Worm (Caenorhabditis elegans) whole organism, L2 larva: Measurements from ENCODE around the gene Y57A10A.13.

Experiments used
- C34F6.9 ChIP-seq: fragments of 150-350 bp; optimal IDR thresholded peaks from 2 replicates; lab custom pipeline; 2014; ENCODE audit warnings: missing biosample characterization, missing genetic modification characterization
- F13H6.1 ChIP-seq: sonication (generic microtip); optimal IDR thresholded peaks from 2 replicates; lab custom pipeline; 2016; ENCODE audit warnings: missing genetic modification characterization, missing compliant biosample characterization
- R02D3.7 ChIP-seq: fragments of 150-350 bp; optimal IDR thresholded peaks from 2 replicates; lab custom pipeline; 2014; ENCODE audit warnings: missing biosample characterization, missing genetic modification characterization
- Y55F3AM.14 ChIP-seq: fragments of 200-800 bp; sonication (Bioruptor generic); optimal IDR thresholded peaks from 2 replicates; lab custom pipeline; 2018; ENCODE audit warnings: mild to moderate bottlenecking, missing genetic modification characterization, missing compliant biosample characterization
- ZK546.5 ChIP-seq: sonication (generic microtip); optimal IDR thresholded peaks from 2 replicates; lab custom pipeline; 2017; ENCODE audit warnings: missing biosample characterization, missing genetic modification characterization
- alr-1 ChIP-seq: fragments of 150-350 bp; optimal IDR thresholded peaks from 2 replicates; lab custom pipeline; 2014; ENCODE audit warnings: missing biosample characterization, missing genetic modification characterization
- aly-2 ChIP-seq: fragments of 150-350 bp; optimal IDR thresholded peaks from 2 replicates; lab custom pipeline; 2014; ENCODE audit warnings: missing biosample characterization, missing genetic modification characterization
- ama-1 ChIP-seq: fragments of 150-350 bp; optimal IDR thresholded peaks from 2 replicates; lab custom pipeline; 2018; ENCODE audit warnings: inconsistent platforms
- blmp-1 ChIP-seq: sonication (generic microtip); optimal IDR thresholded peaks from 2 replicates; lab custom pipeline; 2017; ENCODE audit warnings: missing genetic modification characterization, mild to moderate bottlenecking, missing compliant biosample characterization, antibody characterized with exemption, moderate library complexity; ENCODE audit not compliant: insufficient read depth
- ceh-16 ChIP-seq: fragments of 150-350 bp; optimal IDR thresholded peaks from 2 replicates; lab custom pipeline; 2014; ENCODE audit warnings: missing biosample characterization, missing genetic modification characterization
- ceh-82 ChIP-seq: fragments of 150-350 bp; optimal IDR thresholded peaks from 2 replicates; lab custom pipeline; 2014; ENCODE audit warnings: missing biosample characterization, missing genetic modification characterization
- crh-2 ChIP-seq: sonication (generic microtip); optimal IDR thresholded peaks from 2 replicates; lab custom pipeline; 2017; ENCODE audit warnings: missing biosample characterization, missing genetic modification characterization
- dmd-4 ChIP-seq: sonication (generic microtip); optimal IDR thresholded peaks from 2 replicates; lab custom pipeline; 2017; ENCODE audit warnings: missing biosample characterization, missing genetic modification characterization
- elt-1 ChIP-seq: fragments of 150-350 bp; optimal IDR thresholded peaks from 2 replicates; lab custom pipeline; 2014; ENCODE audit warnings: missing biosample characterization, missing genetic modification characterization
- elt-3 ChIP-seq: sonication (generic microtip); optimal IDR thresholded peaks from 2 replicates; lab custom pipeline; 2017; ENCODE audit warnings: missing biosample characterization, missing genetic modification characterization
- fos-1 ChIP-seq: fragments of 150-350 bp; optimal IDR thresholded peaks from 2 replicates; lab custom pipeline; 2014; ENCODE audit warnings: missing biosample characterization, missing genetic modification characterization
- gmeb-1 ChIP-seq: fragments of 150-350 bp; optimal IDR thresholded peaks from 2 replicates; lab custom pipeline; 2014; ENCODE audit warnings: missing biosample characterization, missing genetic modification characterization
- lin-11 ChIP-seq: fragments of 150-350 bp; sonication (generic microtip); optimal IDR thresholded peaks from 2 replicates; lab custom pipeline; 2014; ENCODE audit warnings: missing biosample characterization, missing genetic modification characterization, inconsistent platforms, mixed read lengths
- lin-13 ChIP-seq: fragments of 150-350 bp; optimal IDR thresholded peaks from 2 replicates; lab custom pipeline; 2014; ENCODE audit warnings: missing biosample characterization, missing genetic modification reagents, missing genetic modification characterization
- lsy-2 ChIP-seq, 2 experiments: fragments of 150-350 bp in 1 of 2; sonication (generic microtip) in 1 of 2; optimal IDR thresholded peaks; 2 replicates each; lab custom pipeline; 2014 to 2017; ENCODE audit warnings: missing biosample characterization in 2 of 2, missing genetic modification characterization in 2 of 2
- mab-5 ChIP-seq: fragments of 150-350 bp; optimal IDR thresholded peaks from 2 replicates; lab custom pipeline; 2014; ENCODE audit warnings: missing biosample characterization, missing genetic modification characterization
- mbf-1 ChIP-seq: sonication (generic microtip); optimal IDR thresholded peaks from 2 replicates; lab custom pipeline; 2017; ENCODE audit warnings: missing biosample characterization, missing genetic modification characterization
- mdl-1 ChIP-seq, 2 experiments: fragments of 150-350 bp in 1 of 2; sonication (generic microtip) in 1 of 2; optimal IDR thresholded peaks; 2 replicates each; lab custom pipeline; 2017; ENCODE audit warnings: missing biosample characterization in 2 of 2, missing genetic modification characterization in 2 of 2
- nhr-12 ChIP-seq: fragments of 150-350 bp; optimal IDR thresholded peaks from 2 replicates; lab custom pipeline; 2014; ENCODE audit warnings: missing biosample characterization, missing genetic modification characterization
- nhr-129 ChIP-seq: fragments of 150-350 bp; optimal IDR thresholded peaks from 2 replicates; lab custom pipeline; 2014; ENCODE audit warnings: missing biosample characterization, missing genetic modification characterization
- nhr-21 ChIP-seq: fragments of 150-350 bp; optimal IDR thresholded peaks from 2 replicates; lab custom pipeline; 2014; ENCODE audit warnings: missing biosample characterization, missing genetic modification characterization
- nhr-23 ChIP-seq: fragments of 150-350 bp; optimal IDR thresholded peaks from 2 replicates; lab custom pipeline; 2014; ENCODE audit warnings: missing biosample characterization, missing genetic modification reagents, missing genetic modification characterization
- nhr-237 ChIP-seq: fragments of 150-350 bp; optimal IDR thresholded peaks from 2 replicates; lab custom pipeline; 2014; ENCODE audit warnings: missing biosample characterization, missing genetic modification characterization
- nhr-6 ChIP-seq: fragments of 150-350 bp; optimal IDR thresholded peaks from 2 replicates; lab custom pipeline; 2014; ENCODE audit warnings: missing biosample characterization, missing genetic modification characterization
- nhr-77 ChIP-seq: fragments of 150-350 bp; optimal IDR thresholded peaks from 2 replicates; lab custom pipeline; 2014; ENCODE audit warnings: missing biosample characterization, missing genetic modification characterization
- peb-1 ChIP-seq: fragments of 150-350 bp; optimal IDR thresholded peaks from 2 replicates; lab custom pipeline; 2014; ENCODE audit warnings: missing biosample characterization, missing genetic modification characterization
- sem-4 ChIP-seq: fragments of 150-350 bp; optimal IDR thresholded peaks from 2 replicates; lab custom pipeline; 2014; ENCODE audit warnings: missing biosample characterization, missing genetic modification reagents, missing genetic modification characterization
- skn-1 ChIP-seq: sonication (generic microtip); optimal IDR thresholded peaks from 2 replicates; lab custom pipeline; 2017; ENCODE audit warnings: missing biosample characterization, missing genetic modification characterization
- sma-3 ChIP-seq: sonication (generic microtip); optimal IDR thresholded peaks from 2 replicates; lab custom pipeline; 2016; ENCODE audit warnings: missing genetic modification reagents, missing genetic modification characterization, missing compliant biosample characterization
- sma-9 ChIP-seq, 2 experiments: fragments of 150-350 bp in 1 of 2; sonication (generic microtip) in 1 of 2; optimal IDR thresholded peaks; 2 replicates each; lab custom pipeline; 2014 to 2016; ENCODE audit warnings: missing genetic modification characterization in 2 of 2, mild to moderate bottlenecking in 1 of 2, missing biosample characterization in 1 of 2, missing compliant biosample characterization in 1 of 2, missing genetic modification reagents in 1 of 2, moderate library complexity in 1 of 2
- snpc-4 ChIP-seq: fragments of 150-350 bp; optimal IDR thresholded peaks from 2 replicates; lab custom pipeline; 2014; ENCODE audit warnings: missing biosample characterization, missing genetic modification characterization
- unc-39 ChIP-seq: fragments of 150-350 bp; optimal IDR thresholded peaks from 2 replicates; lab custom pipeline; 2014; ENCODE audit warnings: missing biosample characterization, missing genetic modification characterization
- unc-55 ChIP-seq: fragments of 150-350 bp; sonication (generic microtip); optimal IDR thresholded peaks from 3 replicates; lab custom pipeline; 2014; ENCODE audit warnings: missing biosample characterization, missing genetic modification reagents, missing genetic modification characterization
- zag-1 ChIP-seq: fragments of 150-350 bp; optimal IDR thresholded peaks from 2 replicates; lab custom pipeline; 2014; ENCODE audit warnings: missing biosample characterization, missing genetic modification characterization
- ztf-11 ChIP-seq: sonication (generic microtip); optimal IDR thresholded peaks from 2 replicates; lab custom pipeline; 2017; ENCODE audit warnings: missing biosample characterization, missing genetic modification characterization
- ztf-4 ChIP-seq: fragments of 150-350 bp; optimal IDR thresholded peaks from 2 replicates; lab custom pipeline; 2014; ENCODE audit warnings: missing biosample characterization, missing genetic modification characterization

Gene Y57A10A.13

ce11 chrII:12184857-12185256, at the start of gene Y57A10A.13:
Y57A10A.13 (minus strand) TSS chrII:12184902.
- TF ChIP-seq ztf-4 (tag; lab: Kevin White, UChicago) (no peak), ama-1 (lab: Kevin White, UChicago) (no peak), lsy-2 (tag; optimal IDR thresholded peaks at IDR 0.05; lab: Kevin White, UChicago) (peak in 1 of 2 experiments; percentile 26), blmp-1 (tag; lab: Kevin White, UChicago) (no peak), dmd-4 (tag; lab: Kevin White, UChicago) (no peak), gmeb-1 (tag; lab: Kevin White, UChicago) (peak; percentile 47), ceh-82 (tag; lab: Kevin White, UChicago) (no peak), unc-55 (GFP tag; lab: Kevin White, UChicago) (peak; percentile 42)

ce11 chrII:12228005-12228404, 43.3 kb upstream of the Y57A10A.13 start, which contains the start of gene sinh-1:
sinh-1 (plus strand) TSS chrII:12228305.
- TF ChIP-seq sma-3 (GFP tag; lab: Kevin White, UChicago) (no peak), sma-9 (GFP tag; optimal IDR thresholded peaks at IDR 0.05; lab: Kevin White, UChicago) (no peak), sma-9 (tag; optimal IDR thresholded peaks at IDR 0.05; lab: Kevin White, UChicago) (no peak), ZK546.5 (tag; lab: Kevin White, UChicago) (no peak), nhr-77 (tag; lab: Kevin White, UChicago) (no peak)

- no peak for TF ChIP-seq sem-4 (tag; lab: Kevin White, UChicago)
Measured at ce11 chrII:12226192-12226591, 41.5 kb upstream of the Y57A10A.13 start.

- peak; percentile 44 for TF ChIP-seq C34F6.9 (tag; lab: Kevin White, UChicago)
- no peak for TF ChIP-seq ztf-11 (tag; lab: Kevin White, UChicago)
- TF ChIP-seq fos-1 (tag; lab: Kevin White, UChicago): peak; percentile 18
- TF ChIP-seq lsy-2 (tag; optimal IDR thresholded peaks at IDR 0.05; lab: Kevin White, UChicago): peak in 1 of 2 experiments; percentile 55
- peak; percentile 65 for TF ChIP-seq unc-55 (GFP tag; lab: Kevin White, UChicago)
- TF ChIP-seq gmeb-1 (tag; lab: Kevin White, UChicago): no peak
- no peak for TF ChIP-seq lin-13 (GFP tag; lab: Kevin White, UChicago)
- peak; percentile 23 for TF ChIP-seq nhr-129 (tag; lab: Kevin White, UChicago)
Measured at ce11 chrII:12224916-12225406, 40.3 kb upstream of the Y57A10A.13 start, which contains the start of the genes pqn-87 and rsr-2. pqn-87 (minus strand) TSS chrII:12225086. rsr-2 (plus strand) TSS chrII:12225356.

- TF ChIP-seq ztf-4 (tag; lab: Kevin White, UChicago): peak; percentile 5
- peak; percentile 40 to 73 for TF ChIP-seq lsy-2 (tag; optimal IDR thresholded peaks at IDR 0.05; lab: Kevin White, UChicago)
- peak; percentile 91 for TF ChIP-seq F13H6.1 (tag; lab: Kevin White, UChicago)
- TF ChIP-seq nhr-21 (tag; lab: Kevin White, UChicago): peak; percentile 57
- peak; percentile 79 for TF ChIP-seq lin-13 (GFP tag; lab: Kevin White, UChicago)
- TF ChIP-seq Y55F3AM.14 (GFP tag; lab: Kevin White, UChicago): peak; percentile 34
- TF ChIP-seq mbf-1 (tag; lab: Kevin White, UChicago): no peak
- TF ChIP-seq nhr-12 (tag; lab: Kevin White, UChicago): no peak
- TF ChIP-seq nhr-77 (tag; lab: Kevin White, UChicago): no peak
- TF ChIP-seq nhr-129 (tag; lab: Kevin White, UChicago): peak; percentile 93
- TF ChIP-seq skn-1: no peak
- peak; percentile 47 for TF ChIP-seq sem-4 (tag; lab: Kevin White, UChicago)
- TF ChIP-seq ztf-11 (tag; lab: Kevin White, UChicago): no peak
- TF ChIP-seq fos-1 (tag; lab: Kevin White, UChicago): peak; percentile 79
- no peak for TF ChIP-seq nhr-6
- peak; percentile 92 for TF ChIP-seq snpc-4 (tag; lab: Kevin White, UChicago)
- no peak for TF ChIP-seq alr-1 (tag; lab: Kevin White, UChicago)
- no peak for TF ChIP-seq aly-2 (tag; lab: Kevin White, UChicago)
- TF ChIP-seq nhr-23 (tag; lab: Kevin White, UChicago): no peak
- TF ChIP-seq zag-1 (tag; lab: Kevin White, UChicago): peak; percentile 57
- TF ChIP-seq lin-11 (tag; lab: Kevin White, UChicago): peak; percentile 66
- TF ChIP-seq ZK546.5 (tag; lab: Kevin White, UChicago): no peak
- no peak for TF ChIP-seq R02D3.7 (tag; lab: Kevin White, UChicago)
- TF ChIP-seq sma-9 (GFP tag; optimal IDR thresholded peaks at IDR 0.05; lab: Kevin White, UChicago): peak; percentile 42
- TF ChIP-seq sma-9 (tag; optimal IDR thresholded peaks at IDR 0.05; lab: Kevin White, UChicago): no peak
- TF ChIP-seq crh-2 (tag; lab: Kevin White, UChicago): peak; percentile 83
- TF ChIP-seq unc-39 (tag; lab: Kevin White, UChicago): no peak
- no peak for TF ChIP-seq peb-1 (tag; lab: Kevin White, UChicago)
- peak; percentile 62 for TF ChIP-seq blmp-1 (tag; lab: Kevin White, UChicago)
- TF ChIP-seq mab-5 (tag; lab: Kevin White, UChicago): peak; percentile 68
- no peak for TF ChIP-seq elt-3 (tag; lab: Kevin White, UChicago)
- no peak for TF ChIP-seq nhr-237 (tag; lab: Kevin White, UChicago)
- TF ChIP-seq ama-1 (lab: Kevin White, UChicago): no peak
- peak; percentile 54 for TF ChIP-seq gmeb-1 (tag; lab: Kevin White, UChicago)
- peak; percentile 53 to 57 for TF ChIP-seq mdl-1 (tag; optimal IDR thresholded peaks at IDR 0.05; lab: Kevin White, UChicago)
- TF ChIP-seq ceh-82 (tag; lab: Kevin White, UChicago): peak; percentile 31
- no peak for TF ChIP-seq dmd-4 (tag; lab: Kevin White, UChicago)
- TF ChIP-seq elt-1: no peak
- peak; percentile 77 for TF ChIP-seq sma-3 (GFP tag; lab: Kevin White, UChicago)
- TF ChIP-seq ceh-16 (tag; lab: Kevin White, UChicago): no peak
Measured at ce11 chrII:12222524-12222923, 37.8 kb upstream of the Y57A10A.13 start.
